Fruit fly (Drosophila melanogaster) whole organism, embryonic: ENCODE data around the gene Fatp1.
A peak's percentile ranks its signal among the peaks of the same experiment; 100 is the strongest.

Experiments used
- Aef1 ChIP-seq: fragments of 200-800 bp; sonication (Bioruptor generic); IDR thresholded peaks from 3 replicates; pipeline ENCODE4 v1.3.6; 2022; ENCODE audit warnings: missing biosample characterization, missing genetic modification characterization
- Atf6 ChIP-seq: fragments of 200-800 bp; sonication (Bioruptor generic); IDR thresholded peaks from 2 replicates; pipeline ENCODE4 v1.3.6; 2022; ENCODE audit warnings: missing biosample characterization, missing genetic modification characterization
- B-H1 ChIP-seq: fragments of 200-800 bp; sonication (Bioruptor generic); IDR thresholded peaks from 3 replicates; pipeline ENCODE4 v1.3.6; 2022; ENCODE audit warnings: missing biosample characterization, missing genetic modification characterization
- Blimp-1 ChIP-seq: fragments of 200-800 bp; sonication (Bioruptor generic); optimal IDR thresholded peaks from 3 replicates; lab custom pipeline; 2018; ENCODE audit warnings: missing biosample characterization, missing genetic modification characterization, mild to moderate bottlenecking, moderate library complexity, missing genetic modification reagents
- CG10209 ChIP-seq: fragments of 200-800 bp; sonication (Bioruptor generic); optimal IDR thresholded peaks from 3 replicates; lab custom pipeline; 2017; ENCODE audit warnings: missing biosample characterization, mild to moderate bottlenecking, missing genetic modification characterization, missing genetic modification reagents
- CG11085 ChIP-seq: fragments of 200-800 bp; sonication (Bioruptor generic); IDR thresholded peaks from 2 replicates; pipeline ENCODE4 v1.3.6; 2022; ENCODE audit warnings: missing biosample characterization, missing genetic modification characterization
- CG13287 ChIP-seq: fragments of 200-800 bp; sonication (Bioruptor generic); IDR thresholded peaks from 2 replicates; pipeline ENCODE4 v1.3.6; 2022; ENCODE audit warnings: missing biosample characterization, missing genetic modification characterization; ENCODE audit not compliant: partially characterized antibody
- CG17186 ChIP-seq: fragments of 200-800 bp; sonication (Bioruptor generic); optimal IDR thresholded peaks from 3 replicates; lab custom pipeline; 2017; ENCODE audit warnings: missing biosample characterization, missing genetic modification reagents, missing genetic modification characterization
- CG18262 ChIP-seq: fragments of 200-800 bp; optimal IDR thresholded peaks from 3 replicates; lab custom pipeline; 2019; ENCODE audit warnings: missing biosample characterization, mild to moderate bottlenecking, missing genetic modification characterization, moderate library complexity
- CG1832 ChIP-seq: fragments of 200-800 bp; sonication (Bioruptor generic); optimal IDR thresholded peaks from 2 replicates; lab custom pipeline; 2017; ENCODE audit warnings: missing biosample characterization, mild to moderate bottlenecking, missing genetic modification characterization, inconsistent platforms
- CG2120 ChIP-seq: fragments of 200-800 bp; sonication (Bioruptor generic); optimal IDR thresholded peaks from 3 replicates; lab custom pipeline; 2016; ENCODE audit warnings: missing biosample characterization, missing genetic modification characterization
- CG31441 ChIP-seq: fragments of 200-800 bp; sonication (Bioruptor generic); IDR thresholded peaks from 2 replicates; pipeline ENCODE4 v1.3.6; 2022; ENCODE audit warnings: missing biosample characterization, missing genetic modification characterization
- CG33557 ChIP-seq: fragments of 200-800 bp; sonication (Bioruptor generic); optimal IDR thresholded peaks from 2 replicates; lab custom pipeline; 2019; ENCODE audit warnings: missing biosample characterization, mild to moderate bottlenecking, missing genetic modification characterization, moderate library complexity
- CG3726 ChIP-seq: fragments of 200-800 bp; sonication (Bioruptor generic); IDR thresholded peaks from 3 replicates; pipeline ENCODE4, ENCODE4 v1.3.6; 2022; ENCODE audit warnings: missing biosample characterization, missing genetic modification characterization
- CG3995 ChIP-seq: fragments of 200-800 bp; sonication (Bioruptor generic); optimal IDR thresholded peaks from 3 replicates; lab custom pipeline; 2016; ENCODE audit warnings: missing biosample characterization, missing genetic modification characterization
- CG42726 ChIP-seq: fragments of 200-800 bp; sonication (Bioruptor generic); IDR thresholded peaks from 2 replicates; pipeline ENCODE4 v1.3.6; 2022; ENCODE audit warnings: missing biosample characterization, missing genetic modification characterization; ENCODE audit not compliant: partially characterized antibody
- CG4328 ChIP-seq: fragments of 200-800 bp; sonication (Bioruptor generic); optimal IDR thresholded peaks from 3 replicates; lab custom pipeline; 2017; ENCODE audit warnings: missing biosample characterization, missing genetic modification reagents, missing genetic modification characterization
- CG4360 ChIP-seq: fragments of 200-800 bp; sonication (Bioruptor generic); IDR thresholded peaks from 2 replicates; pipeline ENCODE4 v1.3.6; 2022; ENCODE audit warnings: missing biosample characterization, missing genetic modification characterization
- CG4617 ChIP-seq: fragments of 200-800 bp; sonication (Bioruptor generic); optimal IDR thresholded peaks from 3 replicates; lab custom pipeline; 2016; ENCODE audit warnings: missing biosample characterization, missing genetic modification characterization, borderline replicate concordance
- CG5245 ChIP-seq: fragments of 200-800 bp; sonication (Bioruptor generic); optimal IDR thresholded peaks from 3 replicates; lab custom pipeline; 2016; ENCODE audit warnings: missing biosample characterization, missing genetic modification characterization
- CG6813 ChIP-seq: fragments of 200-800 bp; sonication (Bioruptor generic); optimal IDR thresholded peaks from 2 replicates; lab custom pipeline; 2017; ENCODE audit warnings: missing biosample characterization, missing genetic modification characterization, mild to moderate bottlenecking, moderate library complexity, missing genetic modification reagents
- CG8944 ChIP-seq: fragments of 200-800 bp; sonication (Bioruptor generic); optimal IDR thresholded peaks from 3 replicates; lab custom pipeline; 2016; ENCODE audit warnings: missing biosample characterization, missing genetic modification characterization
- CG9932 ChIP-seq: fragments of 200-800 bp; sonication (Bioruptor generic); IDR thresholded peaks from 2 replicates; pipeline ENCODE4 v1.3.6; 2022; ENCODE audit warnings: missing biosample characterization, missing genetic modification characterization
- Elba2 ChIP-seq: fragments of 200-800 bp; sonication (Bioruptor generic); optimal IDR thresholded peaks from 3 replicates; lab custom pipeline; 2016; ENCODE audit warnings: missing biosample characterization, missing genetic modification characterization
- Gsc ChIP-seq: fragments of 200-800 bp; sonication (Bioruptor generic); IDR thresholded peaks from 2 replicates; pipeline ENCODE4 v1.3.6; 2022; ENCODE audit warnings: missing biosample characterization, missing genetic modification characterization
- HHEX ChIP-seq: fragments of 200-800 bp; sonication (Bioruptor generic); optimal IDR thresholded peaks from 3 replicates; lab custom pipeline; 2017; ENCODE audit warnings: missing biosample characterization, mild to moderate bottlenecking, missing genetic modification characterization, missing genetic modification reagents
- HLH4C ChIP-seq: fragments of 200-800 bp; sonication (Bioruptor generic); IDR thresholded peaks from 3 replicates; pipeline ENCODE4 v1.3.6; 2022; ENCODE audit warnings: missing biosample characterization, missing genetic modification characterization; ENCODE audit not compliant: partially characterized antibody
- Hr51 ChIP-seq, 2 experiments: fragments of 200-800 bp; sonication (Bioruptor generic); optimal IDR thresholded peaks; 2 replicates in 1 of 2; 3 replicates in 1 of 2; lab custom pipeline; 2016 to 2018; ENCODE audit warnings: missing biosample characterization in 2 of 2, missing genetic modification characterization in 2 of 2, mild to moderate bottlenecking in 1 of 2, moderate library complexity in 1 of 2
- MBD-R2 ChIP-seq: fragments of 200-800 bp; sonication (Bioruptor generic); IDR thresholded peaks from 2 replicates; pipeline ENCODE4 v1.3.6; 2022; ENCODE audit warnings: missing biosample characterization, missing genetic modification characterization
- MTF-1 ChIP-seq: fragments of 200-800 bp; sonication (Bioruptor generic); optimal IDR thresholded peaks from 2 replicates; lab custom pipeline; 2018; ENCODE audit warnings: missing biosample characterization, mild to moderate bottlenecking, missing genetic modification characterization, borderline replicate concordance
- Meics ChIP-seq: fragments of 200-800 bp; sonication (Bioruptor generic); optimal IDR thresholded peaks from 2 replicates; lab custom pipeline; 2017; ENCODE audit warnings: missing biosample characterization, mild to moderate bottlenecking, missing genetic modification characterization
- Poxn ChIP-seq: fragments of 200-800 bp; sonication (Bioruptor generic); IDR thresholded peaks from 2 replicates; pipeline ENCODE4 v1.3.6; 2022; ENCODE audit warnings: missing biosample characterization, missing genetic modification characterization
- Rfx ChIP-seq: fragments of 200-800 bp; sonication (Bioruptor generic); IDR thresholded peaks from 2 replicates; pipeline ENCODE4 v1.3.6; 2022; ENCODE audit warnings: missing biosample characterization, missing genetic modification characterization
- Sry-δ ChIP-seq: fragments of 200-800 bp; sonication (Bioruptor generic); optimal IDR thresholded peaks from 2 replicates; lab custom pipeline; 2016; ENCODE audit warnings: missing biosample characterization, missing genetic modification characterization
- bbx ChIP-seq: fragments of 200-800 bp; sonication (Bioruptor generic); IDR thresholded peaks from 2 replicates; pipeline ENCODE4 v1.3.6; 2022; ENCODE audit warnings: missing biosample characterization, missing genetic modification characterization; ENCODE audit not compliant: partially characterized antibody
- btn ChIP-seq: fragments of 200-800 bp; sonication (Bioruptor generic); optimal IDR thresholded peaks from 2 replicates; lab custom pipeline; 2016; ENCODE audit warnings: missing biosample characterization, missing genetic modification characterization
- crol ChIP-seq: fragments of 200-800 bp; sonication (Bioruptor generic); IDR thresholded peaks from 2 replicates; pipeline ENCODE4 v1.3.6; 2022; ENCODE audit warnings: missing biosample characterization, missing genetic modification characterization
- da ChIP-seq: fragments of 200-800 bp; sonication (Bioruptor generic); optimal IDR thresholded peaks from 2 replicates; lab custom pipeline; 2016; ENCODE audit warnings: missing biosample characterization, missing genetic modification characterization
- dm ChIP-seq: fragments of 200-800 bp; sonication (Bioruptor generic); optimal IDR thresholded peaks from 3 replicates; lab custom pipeline; 2016; ENCODE audit warnings: missing biosample characterization, missing genetic modification characterization
- fd64A ChIP-seq: fragments of 200-800 bp; sonication (Bioruptor generic); optimal IDR thresholded peaks from 3 replicates; lab custom pipeline; 2018; ENCODE audit warnings: missing biosample characterization, mild to moderate bottlenecking, missing genetic modification characterization
- fru ChIP-seq: fragments of >200 bp; optimal IDR thresholded peaks from 2 replicates; lab custom pipeline; 2017
- fu2 ChIP-seq: fragments of 200-800 bp; sonication (Bioruptor generic); optimal IDR thresholded peaks from 2 replicates; lab custom pipeline; 2016; ENCODE audit warnings: missing biosample characterization, missing genetic modification characterization
- ham ChIP-seq: fragments of 200-800 bp; sonication (Bioruptor generic); IDR thresholded peaks from 2 replicates; pipeline ENCODE4 v1.3.6; 2022; ENCODE audit warnings: missing biosample characterization, missing genetic modification characterization
- lilli ChIP-seq: fragments of 200-800 bp; sonication (Bioruptor generic); optimal IDR thresholded peaks from 3 replicates; lab custom pipeline; 2016; ENCODE audit warnings: missing biosample characterization, missing genetic modification characterization
- lmd ChIP-seq: fragments of 200-800 bp; sonication (Bioruptor generic); IDR thresholded peaks from 2 replicates; pipeline ENCODE4 v1.3.6; 2022; ENCODE audit warnings: missing biosample characterization, missing genetic modification characterization
- odd ChIP-seq: fragments of 200-800 bp; sonication (Bioruptor generic); optimal IDR thresholded peaks from 2 replicates; lab custom pipeline; 2017; ENCODE audit warnings: missing biosample characterization, mild to moderate bottlenecking, missing genetic modification characterization
- p53 ChIP-seq: fragments of 200-800 bp; sonication (Bioruptor generic); optimal IDR thresholded peaks from 2 replicates; lab custom pipeline; 2016; ENCODE audit warnings: missing biosample characterization, missing genetic modification characterization
- stc ChIP-seq: fragments of 200-800 bp; sonication (Bioruptor generic); IDR thresholded peaks from 2 replicates; pipeline ENCODE4 v1.3.6; 2022; ENCODE audit warnings: missing biosample characterization, missing genetic modification characterization
- stwl ChIP-seq: fragments of 200-800 bp; sonication (Bioruptor generic); optimal IDR thresholded peaks from 3 replicates; lab custom pipeline; 2018; ENCODE audit warnings: missing biosample characterization, mild to moderate bottlenecking, missing genetic modification characterization, moderate library complexity
- trh ChIP-seq: fragments of 200-800 bp; sonication (Bioruptor generic); optimal IDR thresholded peaks from 2 replicates; lab custom pipeline; 2016; ENCODE audit warnings: missing biosample characterization, missing genetic modification characterization
- wek ChIP-seq: fragments of 200-800 bp; sonication (Bioruptor generic); optimal IDR thresholded peaks from 3 replicates; lab custom pipeline; 2018; ENCODE audit warnings: missing biosample characterization, mild to moderate bottlenecking, missing genetic modification characterization, moderate library complexity

The Fatp1 gene

DNA sequence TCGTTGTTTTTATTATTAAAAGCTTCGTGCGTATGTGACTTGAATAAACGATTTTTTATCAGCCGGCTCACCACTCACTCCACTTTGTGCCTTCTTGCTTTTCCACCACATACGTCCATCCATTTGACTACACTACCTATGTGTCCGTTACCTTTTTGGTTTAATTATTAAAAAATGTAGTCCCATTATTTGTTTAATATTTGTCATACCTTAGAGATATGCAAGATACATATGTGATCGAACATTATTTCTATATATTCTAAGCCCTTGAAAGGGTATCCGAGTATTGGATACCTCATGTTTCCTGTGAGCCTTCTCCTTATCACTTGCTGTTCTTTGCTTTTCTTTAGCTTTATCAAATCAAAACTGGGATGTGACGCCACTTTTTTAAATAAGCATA lies 2.2 kb upstream of the Fatp1 start (continued):
- no peak for TF ChIP-seq CG4328
- no peak for TF ChIP-seq CG42726
- TF ChIP-seq ham = no peak
- no peak for TF ChIP-seq CG1832 (GFP tag; lab: Kevin White, UChicago)
- 0 out of 2 replicates have a peak, but pooled peaks have one; percentile 8 for TF ChIP-seq Poxn (GFP tag; lab: Robert Waterston, UW)
- TF ChIP-seq CG33557 (GFP tag; lab: Kevin White, UChicago) = no peak
- TF ChIP-seq MBD-R2 (GFP tag; lab: Robert Waterston, UW) = peak; percentile 30; the same call in 1 of the 2 replicates
- TF ChIP-seq wek (GFP tag; lab: Kevin White, UChicago) = no peak
- no peak for TF ChIP-seq bbx (GFP tag; lab: Robert Waterston, UW)
- no peak for TF ChIP-seq fu2 (GFP tag; lab: Kevin White, UChicago)
- TF ChIP-seq Hr51 (GFP tag; optimal IDR thresholded peaks at IDR 0.05; lab: Kevin White, UChicago) = peak in 1 of 2 experiments; percentile 72
- TF ChIP-seq dm = no peak
- TF ChIP-seq da = no peak
- no peak for TF ChIP-seq CG5245 (GFP tag; lab: Kevin White, UChicago)
- peak; percentile 60 for TF ChIP-seq HHEX
- TF ChIP-seq MTF-1 (GFP tag; lab: Kevin White, UChicago) = no peak
- no peak for TF ChIP-seq stwl (tag; lab: Kevin White, UChicago)
- no peak for TF ChIP-seq btn (GFP tag; lab: Kevin White, UChicago)
- TF ChIP-seq CG18262 (tag; lab: Kevin White, UChicago) = peak; percentile 45
- TF ChIP-seq Sry-δ (GFP tag; lab: Kevin White, UChicago) = no peak
- no peak for TF ChIP-seq HLH4C (GFP tag; lab: Robert Waterston, UW)
- TF ChIP-seq CG31441 (GFP tag; lab: Robert Waterston, UW) = peak; percentile 48; the same call in 1 of the 2 replicates
- no peak for TF ChIP-seq CG17186 (GFP tag; lab: Kevin White, UChicago)
- TF ChIP-seq B-H1 = peak; percentile 45; the same call in 2 of the 3 replicates
- TF ChIP-seq Aef1 (GFP tag; lab: Robert Waterston, UW) = peak; percentile 28; the same call in 1 of the 3 replicates
- TF ChIP-seq CG4617 (GFP tag; lab: Kevin White, UChicago) = no peak
- peak; percentile 79 for TF ChIP-seq Rfx (GFP tag; lab: Robert Waterston, UW)
- no peak for TF ChIP-seq Gsc
- 0 out of 2 replicates have a peak, but pooled peaks have one; percentile 7 for TF ChIP-seq crol (GFP tag; lab: Robert Waterston, UW)
- no peak for TF ChIP-seq CG11085 (GFP tag; lab: Robert Waterston, UW)
- no peak for TF ChIP-seq Elba2
- peak; percentile 70 for TF ChIP-seq stc (GFP tag; lab: Robert Waterston, UW)
- TF ChIP-seq CG8944 = no peak
- peak; percentile 14 for TF ChIP-seq odd (GFP tag; lab: Kevin White, UChicago)
- TF ChIP-seq Atf6 (GFP tag; lab: Robert Waterston, UW) = peak; percentile 79
- no peak for TF ChIP-seq CG4360
- no peak for TF ChIP-seq trh (GFP tag; lab: Kevin White, UChicago)
- TF ChIP-seq fd64A (GFP tag; lab: Kevin White, UChicago) = no peak
- no peak for TF ChIP-seq CG3995 (GFP tag; lab: Kevin White, UChicago)
- TF ChIP-seq CG6813 (GFP tag; lab: Kevin White, UChicago) = peak; percentile 30
- TF ChIP-seq CG2120 (GFP tag; lab: Kevin White, UChicago) = peak; percentile 76
- TF ChIP-seq CG9932 (GFP tag; lab: Robert Waterston, UW) = 0 out of 2 replicates have a peak, but pooled peaks have one; percentile 12
- peak; percentile 63 for TF ChIP-seq lmd (GFP tag; lab: Robert Waterston, UW)
- TF ChIP-seq p53 (GFP tag; lab: Kevin White, UChicago) = no peak
- TF ChIP-seq Blimp-1 (GFP tag; lab: Kevin White, UChicago) = peak; percentile 54
- TF ChIP-seq Meics (GFP tag; lab: Kevin White, UChicago) = peak; percentile 69
- TF ChIP-seq CG3726 (GFP tag; lab: Robert Waterston, UW) = no peak
- TF ChIP-seq fru (lab: Kevin White, UChicago) = no peak
- TF ChIP-seq CG10209 = peak; percentile 34
- TF ChIP-seq lilli = peak; percentile 71
- TF ChIP-seq CG13287 (GFP tag; lab: Robert Waterston, UW) = no peak
